Worm (Caenorhabditis elegans): ENCODE data around the gene vha-9.

Gene vha-9

ce11 chrII:10300954-10301353 lies 2.6 kb downstream of the vha-9 start, which contains the start of gene mdt-22 (continued):
- TF ChIP-seq nhr-179 (tag; optimal IDR thresholded peaks at IDR 0.05) (no peak), rec-8 (tag; optimal IDR thresholded peaks at IDR 0.05) (peak in 1 of 2 experiments; percentile 2), nfyb-1 (GFP tag; IDR thresholded peaks at IDR 0.05) (peak; percentile 86), F10E7.11 (tag; optimal IDR thresholded peaks at IDR 0.05) (no peak), tlf-1 (GFP tag; optimal IDR thresholded peaks at IDR 0.05) (peak; percentile 60), ztf-18 (tag; optimal IDR thresholded peaks at IDR 0.05) (peak; percentile 60), athp-1 (tag; optimal IDR thresholded peaks at IDR 0.05) (peak; percentile 50), F57A8.1 (GFP tag; optimal IDR thresholded peaks at IDR 0.05) (no peak), madf-6 (GFP tag; IDR thresholded peaks at IDR 0.05) (peak; percentile 83), dpff-1 (tag; optimal IDR thresholded peaks at IDR 0.05) (no peak), F39B2.1 (GFP tag; IDR thresholded peaks at IDR 0.05) (no peak), snpc-3.4 (tag; optimal IDR thresholded peaks at IDR 0.05) (peak; percentile 23), xnd-1 (tag; optimal IDR thresholded peaks at IDR 0.05) (peak; percentile 45), nfya-2 (GFP tag; IDR thresholded peaks at IDR 0.05) (no peak), unc-130 (GFP tag; optimal IDR thresholded peaks at IDR 0.05) (no peak), Y56A3A.18 (GFP tag; IDR thresholded peaks at IDR 0.05) (0 out of 2 replicates have a peak, but pooled peaks have one; percentile 7), C17E4.6 (GFP tag; IDR thresholded peaks at IDR 0.05) (peak; percentile 73), ceh-27 (GFP tag; optimal IDR thresholded peaks at IDR 0.05) (peak; percentile 64), bed-1 (GFP tag; IDR thresholded peaks at IDR 0.05) (no peak), tbx-9 (tag; optimal IDR thresholded peaks at IDR 0.05; ENCODE audit: borderline replicate concordance) (no peak), egrh-3 (GFP tag; IDR thresholded peaks at IDR 0.05) (no peak), C06A6.2 (GFP tag; conservative IDR thresholded peaks at IDR 0.05) (no peak; the same call in 1 of the 2 replicates), nhr-80 (tag; optimal IDR thresholded peaks at IDR 0.05) (peak; percentile 26), let-526 (GFP tag; IDR thresholded peaks at IDR 0.05) (no peak), lin-35 (GFP tag; optimal IDR thresholded peaks at IDR 0.05) (peak; percentile 20 to 90 (median 73)), him-1 (tag; optimal IDR thresholded peaks at IDR 0.05) (peak; percentile 74), hlh-12 (tag; optimal IDR thresholded peaks at IDR 0.05) (no peak), unc-62 (GFP tag; optimal IDR thresholded peaks at IDR 0.05) (no peak), Y79H2A.3 (GFP tag; conservative IDR thresholded peaks at IDR 0.05) (0 out of 2 replicates have a peak, but pooled peaks have one; percentile 41), atf-7 (tag; optimal IDR thresholded peaks at IDR 0.05) (no peak)

- TF ChIP-seq rpc-1 (optimal IDR thresholded peaks at IDR 0.05) (no peak), rpc-1 (tag; optimal IDR thresholded peaks at IDR 0.05) (no peak), hsf-1 (GFP tag; IDR thresholded peaks at IDR 0.05) (0 out of 2 replicates have a peak, but pooled peaks have one; percentile 17), K11D2.4 (GFP tag; IDR thresholded peaks at IDR 0.05) (0 out of 2 replicates have a peak, but pooled peaks have one; percentile 25)
Observed at ce11 chrII:10300082-10300749, 3.3 kb downstream of the vha-9 start, which contains the start of gene nep-26. Gene nep-26 (minus strand): TSS chrII:10300132.

- TF ChIP-seq K11D2.4 (GFP tag; IDR thresholded peaks at IDR 0.05): no peak
- peak; percentile 15 for TF ChIP-seq lin-40 (tag; optimal IDR thresholded peaks at IDR 0.05)
Observed at ce11 chrII:10294262-10294661, 9.3 kb downstream of the vha-9 start.
